Worm (Caenorhabditis elegans) whole organism, L4 larva: Measurements from ENCODE around the gene T02H6.4.

Experiments
- aly-2 ChIP-seq: sonication (generic microtip); optimal IDR thresholded peaks from 2 replicates; lab custom pipeline; 2018; ENCODE audit warnings: missing biosample characterization, missing genetic modification characterization
- ceh-82 ChIP-seq: sonication (generic microtip); optimal IDR thresholded peaks from 2 replicates; lab custom pipeline; 2017; ENCODE audit warnings: missing biosample characterization, missing genetic modification characterization

ce11 chrII:701371-702139 is 11.7 kb downstream of the T02H6.4 start, which contains the start of gene thoc-1:
- no peak for TF ChIP-seq ceh-82 (tag; lab: Kevin White, UChicago)
- TF ChIP-seq aly-2 (tag; lab: Kevin White, UChicago) = no peak
